Fruit fly (Drosophila melanogaster) whole organism, embryonic: ENCODE results near the gene CG7781.

Source experiments
- Atf-2 ChIP-seq: fragments of 200-800 bp; sonication (Bioruptor generic); optimal IDR thresholded peaks from 2 replicates; lab custom pipeline; 2016; ENCODE audit warnings: missing biosample characterization, missing genetic modification characterization
- CG11695 ChIP-seq: fragments of 200-800 bp; sonication (Bioruptor generic); IDR thresholded peaks from 3 replicates; pipeline ENCODE4 v1.3.6; 2022; ENCODE audit warnings: missing biosample characterization, missing genetic modification characterization
- CG12071 ChIP-seq: fragments of 200-800 bp; sonication (Bioruptor generic); optimal IDR thresholded peaks from 3 replicates; lab custom pipeline; 2018; ENCODE audit warnings: missing biosample characterization, mild to moderate bottlenecking, missing genetic modification characterization
- CG14050 ChIP-seq: fragments of 200-800 bp; sonication (Bioruptor generic); IDR thresholded peaks from 3 replicates; pipeline ENCODE4 v1.3.6; 2022; ENCODE audit warnings: missing biosample characterization, missing genetic modification characterization
- CG2120 ChIP-seq: fragments of 200-800 bp; sonication (Bioruptor generic); optimal IDR thresholded peaks from 3 replicates; lab custom pipeline; 2016; ENCODE audit warnings: missing biosample characterization, missing genetic modification characterization
- CG2202 ChIP-seq: fragments of 200-800 bp; sonication (Bioruptor generic); optimal IDR thresholded peaks from 2 replicates; lab custom pipeline; 2018; ENCODE audit warnings: missing biosample characterization, mild to moderate bottlenecking, missing genetic modification characterization
- CG3065 ChIP-seq: fragments of 200-800 bp; sonication (Bioruptor generic); optimal IDR thresholded peaks from 2 replicates; lab custom pipeline; 2016; ENCODE audit warnings: missing biosample characterization, missing genetic modification characterization
- CG33213 ChIP-seq: fragments of 200-800 bp; sonication (Bioruptor generic); optimal IDR thresholded peaks from 3 replicates; lab custom pipeline; 2016; ENCODE audit warnings: missing biosample characterization, missing genetic modification characterization
- CG33557 ChIP-seq: fragments of 200-800 bp; sonication (Bioruptor generic); optimal IDR thresholded peaks from 2 replicates; lab custom pipeline; 2019; ENCODE audit warnings: missing biosample characterization, mild to moderate bottlenecking, missing genetic modification characterization, moderate library complexity
- CG3995 ChIP-seq: fragments of 200-800 bp; sonication (Bioruptor generic); optimal IDR thresholded peaks from 3 replicates; lab custom pipeline; 2016; ENCODE audit warnings: missing biosample characterization, missing genetic modification characterization
- CG42726 ChIP-seq: fragments of 200-800 bp; sonication (Bioruptor generic); IDR thresholded peaks from 2 replicates; pipeline ENCODE4 v1.3.6; 2022; ENCODE audit warnings: missing biosample characterization, missing genetic modification characterization; ENCODE audit not compliant: partially characterized antibody
- CG8281 ChIP-seq: fragments of 200-800 bp; sonication (Bioruptor generic); optimal IDR thresholded peaks from 2 replicates; lab custom pipeline; 2018; ENCODE audit warnings: missing biosample characterization, mild to moderate bottlenecking, missing genetic modification characterization, moderate library complexity
- CG8944 ChIP-seq: fragments of 200-800 bp; sonication (Bioruptor generic); optimal IDR thresholded peaks from 3 replicates; lab custom pipeline; 2016; ENCODE audit warnings: missing biosample characterization, missing genetic modification characterization
- D19A ChIP-seq: fragments of 200-800 bp; optimal IDR thresholded peaks from 3 replicates; lab custom pipeline; 2019; ENCODE audit warnings: missing biosample characterization, mild to moderate bottlenecking, missing genetic modification characterization, moderate library complexity
- Deaf1 ChIP-seq: fragments of 200-800 bp; optimal IDR thresholded peaks from 3 replicates; lab custom pipeline; 2019; ENCODE audit warnings: missing biosample characterization, mild to moderate bottlenecking, missing genetic modification characterization, moderate library complexity
- Fer1 ChIP-seq: fragments of 200-800 bp; sonication (Bioruptor generic); optimal IDR thresholded peaks from 2 replicates; lab custom pipeline; 2017; ENCODE audit warnings: missing biosample characterization, mild to moderate bottlenecking, missing genetic modification characterization
- HHEX ChIP-seq: fragments of 200-800 bp; sonication (Bioruptor generic); optimal IDR thresholded peaks from 3 replicates; lab custom pipeline; 2017; ENCODE audit warnings: missing biosample characterization, mild to moderate bottlenecking, missing genetic modification characterization, missing genetic modification reagents
- HLH4C ChIP-seq: fragments of 200-800 bp; sonication (Bioruptor generic); IDR thresholded peaks from 3 replicates; pipeline ENCODE4 v1.3.6; 2022; ENCODE audit warnings: missing biosample characterization, missing genetic modification characterization; ENCODE audit not compliant: partially characterized antibody
- HmgZ ChIP-seq: fragments of 200-800 bp; sonication (Bioruptor generic); optimal IDR thresholded peaks from 2 replicates; lab custom pipeline; 2018; ENCODE audit warnings: missing biosample characterization, mild to moderate bottlenecking, missing genetic modification characterization
- Hmx ChIP-seq: fragments of 200-800 bp; sonication (Bioruptor generic); optimal IDR thresholded peaks from 2 replicates; lab custom pipeline; 2016; ENCODE audit warnings: missing biosample characterization, missing genetic modification characterization
- NFAT ChIP-seq: fragments of 200-800 bp; sonication (Bioruptor generic); IDR thresholded peaks from 2 replicates; pipeline ENCODE4 v1.3.6; 2022; ENCODE audit warnings: missing biosample characterization, missing genetic modification characterization
- NfI ChIP-seq: fragments of 200-800 bp; sonication (Bioruptor generic); optimal IDR thresholded peaks from 3 replicates; lab custom pipeline; 2018; ENCODE audit warnings: missing biosample characterization, mild to moderate bottlenecking, missing genetic modification characterization, moderate library complexity
- Optix ChIP-seq: fragments of 200-800 bp; sonication (Bioruptor generic); IDR thresholded peaks from 3 replicates; pipeline ENCODE4 v1.3.6; 2022; ENCODE audit warnings: missing biosample characterization, missing genetic modification characterization
- Sry-δ ChIP-seq: fragments of 200-800 bp; sonication (Bioruptor generic); optimal IDR thresholded peaks from 2 replicates; lab custom pipeline; 2016; ENCODE audit warnings: missing biosample characterization, missing genetic modification characterization
- exex ChIP-seq: fragments of 200-800 bp; sonication (Bioruptor generic); optimal IDR thresholded peaks from 4 replicates; lab custom pipeline; 2018; ENCODE audit warnings: missing biosample characterization, mild to moderate bottlenecking, missing genetic modification characterization, moderate library complexity
- gsb-n ChIP-seq: fragments of 200-800 bp; sonication (Bioruptor generic); optimal IDR thresholded peaks from 3 replicates; lab custom pipeline; 2018; ENCODE audit warnings: missing biosample characterization, mild to moderate bottlenecking, missing genetic modification characterization
- h ChIP-seq: fragments of >200 bp; optimal IDR thresholded peaks from 2 replicates; lab custom pipeline; 2017
- hb ChIP-seq: fragments of 200-800 bp; sonication (Bioruptor generic); IDR thresholded peaks from 3 replicates; pipeline ENCODE4 v1.3.6; 2022; ENCODE audit warnings: missing biosample characterization, missing genetic modification characterization; ENCODE audit not compliant: partially characterized antibody
- inv ChIP-seq: fragments of 200-800 bp; sonication (Bioruptor generic); IDR thresholded peaks from 2 replicates; pipeline ENCODE4 v1.3.6; 2022; ENCODE audit warnings: missing biosample characterization, missing genetic modification characterization; ENCODE audit not compliant: partially characterized antibody
- jumu ChIP-seq: fragments of 200-800 bp; sonication (Bioruptor generic); optimal IDR thresholded peaks from 3 replicates; lab custom pipeline; 2016; ENCODE audit warnings: missing biosample characterization, missing genetic modification characterization
- kni ChIP-seq: fragments of 200-800 bp; sonication (Bioruptor generic); optimal IDR thresholded peaks from 3 replicates; lab custom pipeline; 2017; ENCODE audit warnings: mild to moderate bottlenecking, missing biosample characterization, missing genetic modification reagents, missing genetic modification characterization
- prd ChIP-seq, 3 experiments: fragments of >200 bp in 2 of 3; fragments of 200-800 bp in 1 of 3; sonication (Bioruptor generic) in 1 of 3; optimal IDR thresholded peaks in 2 of 3; IDR thresholded peaks in 1 of 3; 2 replicates in 2 of 3; 3 replicates in 1 of 3; pipeline versions ENCODE4 v1.3.6 to Lab custom; 2017 to 2022; ENCODE audit warnings: missing biosample characterization in 1 of 3, missing genetic modification characterization in 1 of 3
- ro ChIP-seq: fragments of 200-800 bp; sonication (Bioruptor generic); IDR thresholded peaks from 2 replicates; pipeline ENCODE4 v1.3.6; 2022; ENCODE audit warnings: missing biosample characterization, missing genetic modification characterization
- sens-2 ChIP-seq: fragments of 200-800 bp; sonication (Bioruptor generic); IDR thresholded peaks from 2 replicates; pipeline ENCODE4 v1.3.6; 2022; ENCODE audit warnings: missing biosample characterization, missing genetic modification characterization
- sna ChIP-seq: fragments of 200-800 bp; sonication (Bioruptor generic); IDR thresholded peaks from 2 replicates; pipeline ENCODE4 v1.3.6; 2022; ENCODE audit warnings: missing biosample characterization, missing genetic modification characterization; ENCODE audit not compliant: partially characterized antibody
- tna ChIP-seq: fragments of 200-800 bp; sonication (Bioruptor generic); IDR thresholded peaks from 2 replicates; pipeline ENCODE4 v1.3.6; 2022; ENCODE audit warnings: missing biosample characterization, missing genetic modification characterization; ENCODE audit not compliant: partially characterized antibody
- usp ChIP-seq: fragments of >200 bp; optimal IDR thresholded peaks from 2 replicates; lab custom pipeline; 2017; ENCODE audit warnings: missing biosample characterization, missing genetic modification characterization
- vfl ChIP-seq: fragments of 200-800 bp; sonication (Bioruptor generic); optimal IDR thresholded peaks from 2 replicates; lab custom pipeline; 2016; ENCODE audit warnings: missing biosample characterization, missing genetic modification characterization
- wdn ChIP-seq: fragments of 200-800 bp; sonication (Bioruptor generic); IDR thresholded peaks from 2 replicates; pipeline ENCODE4 v1.3.6; 2022; ENCODE audit warnings: missing biosample characterization, missing genetic modification characterization
- zf30C ChIP-seq: fragments of 200-800 bp; sonication (Bioruptor generic); optimal IDR thresholded peaks from 3 replicates; lab custom pipeline; 2018; ENCODE audit warnings: missing biosample characterization, mild to moderate bottlenecking, missing genetic modification characterization

CG7781 gene

DNA sequence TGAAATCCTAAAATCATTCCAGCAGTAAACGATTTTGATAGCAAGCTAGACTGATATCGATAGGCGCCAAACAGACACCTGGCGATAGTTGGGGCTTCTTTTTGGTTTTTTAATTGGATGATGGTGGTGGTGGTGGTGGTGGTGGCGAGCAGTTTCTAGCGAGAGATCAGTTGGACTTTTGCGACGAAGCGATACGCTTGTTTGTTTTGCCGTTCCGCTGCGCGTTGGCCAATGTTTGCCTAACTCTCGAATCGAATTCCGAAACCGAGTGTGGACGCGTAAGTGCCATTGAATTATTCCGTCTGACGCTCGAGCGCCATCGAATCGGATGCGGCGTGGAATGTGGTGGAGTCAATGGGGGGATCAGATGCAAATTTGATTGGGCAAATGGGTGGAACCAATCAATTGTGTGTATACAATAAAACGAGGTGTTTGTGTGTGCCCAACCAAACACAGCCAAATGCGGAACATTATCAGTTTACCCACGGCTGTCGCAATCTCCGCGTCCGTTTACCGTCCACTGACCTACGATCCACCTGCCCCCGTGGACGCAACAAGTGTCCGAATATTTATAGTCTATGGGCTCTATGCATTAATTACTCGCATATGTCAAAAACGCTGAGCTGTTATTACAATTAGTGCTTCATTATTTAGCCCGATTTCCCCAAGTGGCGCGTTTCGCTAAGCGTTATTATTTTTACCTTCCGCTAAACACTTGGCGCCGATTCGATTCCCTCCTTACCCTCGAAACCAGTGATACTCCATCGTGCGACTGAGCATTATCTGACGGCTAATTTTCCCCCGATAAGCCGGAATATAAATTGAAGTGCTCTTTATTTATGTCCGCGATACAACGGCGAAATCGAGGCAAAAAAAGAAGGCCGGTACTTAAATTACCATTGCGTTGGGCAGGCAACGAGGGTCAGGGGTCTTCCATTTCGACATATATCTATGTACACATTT is 45.4 kb upstream of the CG7781 start, which contains the start of gene CG17292 (continued):
- no peak for TF ChIP-seq CG3065 (GFP tag; lab: Kevin White, UChicago)
- TF ChIP-seq HmgZ (tag; lab: Kevin White, UChicago): peak; percentile 83
- TF ChIP-seq HHEX (GFP tag; lab: Kevin White, UChicago): peak; percentile 58
- peak; percentile 76 for TF ChIP-seq Deaf1 (tag; lab: Kevin White, UChicago)
- peak; percentile 66 for TF ChIP-seq gsb-n (tag; lab: Kevin White, UChicago)
- no peak for TF ChIP-seq CG8281 (tag; lab: Kevin White, UChicago)
- TF ChIP-seq zf30C: no peak
- TF ChIP-seq tna (GFP tag; lab: Robert Waterston, UW): peak; percentile 95
- peak; percentile 22 for TF ChIP-seq D19A (tag; lab: Kevin White, UChicago)
- TF ChIP-seq CG14050 (GFP tag; lab: Robert Waterston, UW): no peak
- TF ChIP-seq CG2202 (tag; lab: Kevin White, UChicago): no peak
- peak; percentile 27 for TF ChIP-seq NfI (GFP tag; lab: Kevin White, UChicago)
- TF ChIP-seq jumu (GFP tag; lab: Kevin White, UChicago): no peak
- TF ChIP-seq vfl (GFP tag; lab: Kevin White, UChicago): no peak
- TF ChIP-seq CG33557 (GFP tag; lab: Kevin White, UChicago): peak; percentile 24
- peak; percentile 89 for TF ChIP-seq sna (GFP tag; lab: Robert Waterston, UW)
- TF ChIP-seq prd (optimal IDR thresholded peaks at IDR 0.05; lab: Kevin White, UChicago): no peak
- peak; percentile 35; the same call in 1 of the 3 replicates for TF ChIP-seq prd (GFP tag; IDR thresholded peaks at IDR 0.05; lab: Robert Waterston, UW)
- peak; percentile 64 for TF ChIP-seq CG12071 (GFP tag; lab: Kevin White, UChicago)
- TF ChIP-seq usp: no peak
- TF ChIP-seq HLH4C: peak; percentile 89
- TF ChIP-seq exex (tag; lab: Kevin White, UChicago): peak; percentile 94
- peak; percentile 62; the same call in 2 of the 3 replicates for TF ChIP-seq Optix (GFP tag; lab: Robert Waterston, UW)
- no peak for TF ChIP-seq h (lab: Kevin White, UChicago)
- TF ChIP-seq CG8944 (GFP tag; lab: Kevin White, UChicago): no peak
- TF ChIP-seq inv: peak; percentile 85
- no peak for TF ChIP-seq ro (GFP tag; lab: Robert Waterston, UW)
- no peak for TF ChIP-seq Hmx (GFP tag; lab: Kevin White, UChicago)
- TF ChIP-seq hb: peak; percentile 84
- peak; percentile 74; the same call in 1 of the 2 replicates for TF ChIP-seq NFAT (GFP tag; lab: Robert Waterston, UW)
- TF ChIP-seq CG11695 (GFP tag; lab: Robert Waterston, UW): peak; percentile 48; the same call in 1 of the 3 replicates
- TF ChIP-seq CG2120: peak; percentile 60
- no peak for TF ChIP-seq Atf-2 (GFP tag; lab: Kevin White, UChicago)
- TF ChIP-seq CG42726: peak; percentile 74
- no peak for TF ChIP-seq sens-2
- peak; percentile 74 for TF ChIP-seq Fer1
- TF ChIP-seq CG3995: peak; percentile 19
- peak; percentile 25 for TF ChIP-seq kni (GFP tag; lab: Kevin White, UChicago)
- peak; percentile 41 for TF ChIP-seq CG33213
- TF ChIP-seq wdn (GFP tag; lab: Robert Waterston, UW): peak; percentile 27; the same call in 1 of the 2 replicates
- peak; percentile 80 for TF ChIP-seq Sry-δ
